Worm (Caenorhabditis elegans): ENCODE results near the gene K02E11.3.

Gene K02E11.3

ce11 chrV:14256813-14257212 is 10.2 kb upstream of the K02E11.3 start, which contains the start of gene sre-8:
Gene sre-8 (plus strand): TSS chrV:14257113.
- no peak for TF ChIP-seq lin-35 (GFP tag; optimal IDR thresholded peaks at IDR 0.05)
- no peak for TF ChIP-seq sptf-1 (tag; optimal IDR thresholded peaks at IDR 0.05)
- no peak for TF ChIP-seq sup-37 (GFP tag; optimal IDR thresholded peaks at IDR 0.05)
- TF ChIP-seq aly-2 (tag; optimal IDR thresholded peaks at IDR 0.05): no peak
- no peak for TF ChIP-seq unc-130 (tag; optimal IDR thresholded peaks at IDR 0.05)
- TF ChIP-seq lsy-2 (tag; optimal IDR thresholded peaks at IDR 0.05): no peak
- no peak for TF ChIP-seq elt-3 (tag; optimal IDR thresholded peaks at IDR 0.05)
- TF ChIP-seq fos-1 (tag; optimal IDR thresholded peaks at IDR 0.05): no peak
- no peak for TF ChIP-seq ets-5 (GFP tag; IDR thresholded peaks at IDR 0.05)
- TF ChIP-seq nhr-19 (GFP tag; conservative IDR thresholded peaks at IDR 0.05): no peak

ce11 chrV:14254221-14254620 is 7.6 kb upstream of the K02E11.3 start, which contains the start of gene K02E11.7:
Gene K02E11.7 (minus strand): TSS chrV:14254321.
- TF ChIP-seq aha-1 (tag; optimal IDR thresholded peaks at IDR 0.05): no peak
- TF ChIP-seq pax-3 (tag; optimal IDR thresholded peaks at IDR 0.05): peak; percentile 0

- TF ChIP-seq ceh-88 (GFP tag; IDR thresholded peaks at IDR 0.05): no peak
- no peak for TF ChIP-seq nhr-11 (tag; optimal IDR thresholded peaks at IDR 0.05)
- no peak for TF ChIP-seq elt-2 (tag; optimal IDR thresholded peaks at IDR 0.05)
- TF ChIP-seq swsn-7 (tag; optimal IDR thresholded peaks at IDR 0.05): no peak
- no peak for TF ChIP-seq pax-3 (tag; optimal IDR thresholded peaks at IDR 0.05)
- TF ChIP-seq nhr-12 (tag; optimal IDR thresholded peaks at IDR 0.05): no peak
- TF ChIP-seq aha-1 (tag; optimal IDR thresholded peaks at IDR 0.05): no peak
- no peak for TF ChIP-seq lsy-2 (tag; optimal IDR thresholded peaks at IDR 0.05)
- no peak for TF ChIP-seq sptf-1 (tag; optimal IDR thresholded peaks at IDR 0.05)
- TF ChIP-seq snu-23 (GFP tag; optimal IDR thresholded peaks at IDR 0.05): no peak
- TF ChIP-seq mdl-1 (tag; optimal IDR thresholded peaks at IDR 0.05): no peak
- no peak for TF ChIP-seq nhr-85 (tag)
- TF ChIP-seq blmp-1 (tag; optimal IDR thresholded peaks at IDR 0.05): no peak
- TF ChIP-seq unc-86 (tag; optimal IDR thresholded peaks at IDR 0.05): no peak
- TF ChIP-seq ceh-90 (tag; optimal IDR thresholded peaks at IDR 0.05): no peak
- no peak for TF ChIP-seq nhr-19 (GFP tag; conservative IDR thresholded peaks at IDR 0.05)
Observed at ce11 chrV:14252025-14252424, 5.4 kb upstream of the K02E11.3 start, which contains the start of gene K02E11.5. Gene K02E11.5 (plus strand): TSS chrV:14252325.

- TF ChIP-seq unc-98 (GFP tag; IDR thresholded peaks at IDR 0.05): no peak
- no peak for TF ChIP-seq lin-35 (GFP tag; optimal IDR thresholded peaks at IDR 0.05)
- TF ChIP-seq dpl-1 (GFP tag; optimal IDR thresholded peaks at IDR 0.05): no peak
- no peak for TF ChIP-seq mdl-1 (tag; optimal IDR thresholded peaks at IDR 0.05)
- TF ChIP-seq elt-2 (tag; optimal IDR thresholded peaks at IDR 0.05): no peak
- TF ChIP-seq ztf-11 (tag; optimal IDR thresholded peaks at IDR 0.05): no peak
- no peak for TF ChIP-seq alr-1 (tag; optimal IDR thresholded peaks at IDR 0.05; ENCODE audit: borderline replicate concordance)
- no peak for TF ChIP-seq nhr-90 (tag; optimal IDR thresholded peaks at IDR 0.05; ENCODE audit: poor library complexity)
- no peak for TF ChIP-seq mep-1 (tag; optimal IDR thresholded peaks at IDR 0.05)
- no peak for TF ChIP-seq efl-3 (GFP tag; optimal IDR thresholded peaks at IDR 0.05)
- TF ChIP-seq rnt-1 (tag; optimal IDR thresholded peaks at IDR 0.05): no peak
- no peak for TF ChIP-seq skn-1 (tag; optimal IDR thresholded peaks at IDR 0.05)
- no peak for TF ChIP-seq sox-4 (tag; optimal IDR thresholded peaks at IDR 0.05)
- TF ChIP-seq nhr-19 (GFP tag; conservative IDR thresholded peaks at IDR 0.05): no peak
- no peak for TF ChIP-seq C34B4.2 (tag; optimal IDR thresholded peaks at IDR 0.05)
- TF ChIP-seq hlh-4 (tag; optimal IDR thresholded peaks at IDR 0.05): no peak
- TF ChIP-seq grh-1 (GFP tag; IDR thresholded peaks at IDR 0.05): no peak
- no peak for TF ChIP-seq snpc-4 (tag; optimal IDR thresholded peaks at IDR 0.05)
- no peak for TF ChIP-seq C04F5.9 (tag; optimal IDR thresholded peaks at IDR 0.05)
- no peak for TF ChIP-seq unc-62 (GFP tag; optimal IDR thresholded peaks at IDR 0.05)
Observed at ce11 chrV:14248654-14249053, 2.0 kb upstream of the K02E11.3 start, which contains the start of gene K02E11.6. Gene K02E11.6 (plus strand): TSS chrV:14248802.
